Fruit fly (Drosophila melanogaster): ENCODE measurements around the gene CG7542.
A peak's percentile ranks its signal among the peaks of the same experiment; 100 is the strongest.

- TF ChIP-seq CG12071 (GFP tag; optimal IDR thresholded peaks at IDR 0.05): no peak
- peak; percentile 77 to 85 for TF ChIP-seq Trl (optimal IDR thresholded peaks at IDR 0.05)
- TF ChIP-seq Trl (GFP tag; optimal IDR thresholded peaks at IDR 0.05): no peak
- no peak for TF ChIP-seq psq (GFP tag; optimal IDR thresholded peaks at IDR 0.05)
These were observed 24.2 kb downstream of the CG7542 start for dm6 chr3L:17573823-17574222.

All from whole organism, embryonic.